Worm (Caenorhabditis elegans) whole organism, late embryonic: ENCODE results near the gene F58E2.2.

Experiments
- C08G9.2 ChIP-seq: sonication (generic microtip); optimal IDR thresholded peaks from 2 replicates; lab custom pipeline; 2016; ENCODE audit warnings: mild to moderate bottlenecking, missing genetic modification characterization, moderate library complexity, missing compliant biosample characterization
- ceh-31 ChIP-seq: sonication (generic microtip); optimal IDR thresholded peaks from 2 replicates; lab custom pipeline; 2016; ENCODE audit warnings: missing genetic modification characterization, missing compliant biosample characterization
- ceh-34 ChIP-seq: sonication (generic microtip); optimal IDR thresholded peaks from 2 replicates; lab custom pipeline; 2016; ENCODE audit warnings: mild to moderate bottlenecking, missing genetic modification characterization, missing compliant biosample characterization
- dmd-4 ChIP-seq: sonication (generic microtip); optimal IDR thresholded peaks from 2 replicates; lab custom pipeline; 2016; ENCODE audit warnings: borderline replicate concordance, missing genetic modification characterization, missing compliant biosample characterization
- elt-2 ChIP-seq: sonication (generic microtip); optimal IDR thresholded peaks from 2 replicates; lab custom pipeline; 2016; ENCODE audit warnings: missing genetic modification reagents, missing genetic modification characterization, missing compliant biosample characterization
- elt-4 ChIP-seq: sonication (generic microtip); optimal IDR thresholded peaks from 2 replicates; lab custom pipeline; 2016; ENCODE audit warnings: missing genetic modification characterization, missing compliant biosample characterization
- nfya-1 ChIP-seq: sonication (generic microtip); optimal IDR thresholded peaks from 2 replicates; lab custom pipeline; 2017; ENCODE audit warnings: missing genetic modification characterization, mild to moderate bottlenecking, missing compliant biosample characterization, antibody characterized with exemption, moderate library complexity
- sox-2 ChIP-seq: fragments of 200-800 bp; sonication (Bioruptor generic); IDR thresholded peaks from 2 replicates; pipeline ENCODE4 v1.3.6; 2022; ENCODE audit warnings: missing genetic modification reagents, missing genetic modification characterization, missing compliant biosample characterization
- unc-55 ChIP-seq: sonication (generic microtip); optimal IDR thresholded peaks from 2 replicates; lab custom pipeline; 2017; ENCODE audit warnings: missing biosample characterization, missing genetic modification reagents, missing genetic modification characterization

The F58E2.2 gene

ce11 chrIV:3519352-3519751 lies 49.5 kb downstream of the F58E2.2 start:
- TF ChIP-seq elt-2 (tag; lab: Kevin White, UChicago) (no peak), elt-4 (tag; lab: Kevin White, UChicago) (no peak), C08G9.2 (tag; lab: Kevin White, UChicago) (no peak), unc-55 (GFP tag; lab: Kevin White, UChicago) (peak; percentile 50), ceh-34 (tag; lab: Kevin White, UChicago) (no peak), sox-2 (GFP tag; lab: Robert Waterston, UW) (no peak), nfya-1 (tag; lab: Kevin White, UChicago) (peak; percentile 29), dmd-4 (tag; lab: Kevin White, UChicago) (no peak), ceh-31 (peak; percentile 46)
